Worm (Caenorhabditis elegans) whole organism, L4 larva: ENCODE data around the gene fbxb-75.
A peak's percentile ranks its signal among the peaks of the same experiment; 100 is the strongest.

Source experiments
- F10B5.3 ChIP-seq: sonication (generic microtip); optimal IDR thresholded peaks from 2 replicates; lab custom pipeline; 2016; ENCODE audit warnings: mild to moderate bottlenecking, missing genetic modification characterization, missing compliant biosample characterization
- F37D6.2 ChIP-seq: sonication (generic microtip); optimal IDR thresholded peaks from 2 replicates; lab custom pipeline; 2016; ENCODE audit warnings: mild to moderate bottlenecking, missing genetic modification characterization, missing compliant biosample characterization
- F49E8.2 ChIP-seq: sonication (generic microtip); optimal IDR thresholded peaks from 2 replicates; lab custom pipeline; 2016; ENCODE audit warnings: missing compliant biosample characterization, mild to moderate bottlenecking, missing genetic modification characterization, borderline replicate concordance
- R02D3.7 ChIP-seq: fragments of 150-350 bp; sonication (generic microtip); optimal IDR thresholded peaks from 3 replicates; lab custom pipeline; 2014; ENCODE audit warnings: missing biosample characterization, missing genetic modification characterization
- Y105C5A.15 ChIP-seq: fragments of 200-800 bp; sonication (Bioruptor generic); IDR thresholded peaks from 2 replicates; pipeline ENCODE4 v1.3.6; 2022; ENCODE audit warnings: missing genetic modification characterization, missing compliant biosample characterization
- aha-1 ChIP-seq: fragments of 150-350 bp; peaks from one replicate; lab custom pipeline; 2014; ENCODE audit warnings: missing biosample characterization, missing genetic modification characterization
- ama-1 ChIP-seq: fragments of 150-350 bp; optimal IDR thresholded peaks from 2 replicates; lab custom pipeline; 2014; ENCODE audit warnings: inconsistent platforms, mixed read lengths
- ceh-28 ChIP-seq: fragments of 150-350 bp; optimal IDR thresholded peaks from 2 replicates; lab custom pipeline; 2014; ENCODE audit warnings: missing biosample characterization, missing genetic modification reagents, missing genetic modification characterization
- ctbp-1 ChIP-seq: fragments of 200-800 bp; sonication (Bioruptor generic); IDR thresholded peaks from 2 replicates; pipeline ENCODE4 v1.3.6; 2022; ENCODE audit warnings: missing genetic modification reagents, missing genetic modification characterization, missing compliant biosample characterization
- daf-16 ChIP-seq, 3 experiments: sonication (generic microtip); optimal IDR thresholded peaks; 2 replicates each; lab custom pipeline; 2016 to 2017; ENCODE audit warnings: missing genetic modification characterization in 3 of 3, missing genetic modification reagents in 3 of 3, mild to moderate bottlenecking in 2 of 3, missing compliant biosample characterization in 2 of 3, missing biosample characterization in 1 of 3, moderate library complexity in 1 of 3
- daf-8 ChIP-seq: fragments of 200-800 bp; sonication (Bioruptor generic); IDR thresholded peaks from 2 replicates; pipeline ENCODE4 v1.3.6; 2022; ENCODE audit warnings: missing genetic modification characterization, missing compliant biosample characterization
- dmd-8 ChIP-seq: fragments of 200-800 bp; sonication (Bioruptor generic); IDR thresholded peaks from 2 replicates; pipeline ENCODE4 v1.3.6; 2022; ENCODE audit warnings: missing genetic modification characterization, missing compliant biosample characterization
- dpl-1 ChIP-seq: fragments of 150-350 bp; optimal IDR thresholded peaks from 2 replicates; lab custom pipeline; 2014; ENCODE audit warnings: missing biosample characterization, missing genetic modification reagents, missing genetic modification characterization
- gei-8 ChIP-seq: fragments of 200-800 bp; sonication (Bioruptor generic); optimal IDR thresholded peaks from 2 replicates; lab custom pipeline; 2018; ENCODE audit warnings: mild to moderate bottlenecking, missing genetic modification characterization, missing compliant biosample characterization
- hif-1 ChIP-seq, 2 experiments: sonication (generic microtip); optimal IDR thresholded peaks; 2 replicates each; lab custom pipeline; 2016 to 2017; ENCODE audit warnings: missing compliant biosample characterization in 2 of 2, missing genetic modification characterization in 2 of 2, missing genetic modification reagents in 2 of 2, missing genotype in 2 of 2, mild to moderate bottlenecking in 1 of 2
- hmg-1.1 ChIP-seq: fragments of 200-800 bp; sonication (Bioruptor generic); IDR thresholded peaks from 2 replicates; pipeline ENCODE4 v1.3.6; 2022; ENCODE audit warnings: missing genetic modification reagents, missing genetic modification characterization, missing compliant biosample characterization
- lin-15B ChIP-seq: fragments of 150-350 bp; sonication (generic microtip); optimal IDR thresholded peaks from 3 replicates; lab custom pipeline; 2014; ENCODE audit warnings: missing biosample characterization, missing genetic modification characterization
- lin-39 ChIP-seq: fragments of 150-350 bp; optimal IDR thresholded peaks from 2 replicates; lab custom pipeline; 2014; ENCODE audit warnings: missing biosample characterization, missing genetic modification reagents, missing genetic modification characterization
- madf-5 ChIP-seq, 2 experiments: fragments of 200-800 bp; sonication (Bioruptor generic); IDR thresholded peaks; 2 replicates each; pipeline ENCODE4 v1.3.6; 2022; ENCODE audit warnings: missing compliant biosample characterization in 2 of 2, missing genetic modification characterization in 2 of 2
- mdl-1 ChIP-seq, 2 experiments: fragments of 150-350 bp in 1 of 2; sonication (generic microtip) in 1 of 2; optimal IDR thresholded peaks; 2 replicates each; lab custom pipeline; 2014 to 2017; ENCODE audit warnings: missing biosample characterization in 2 of 2, missing genetic modification characterization in 2 of 2
- mdt-29 ChIP-seq: fragments of 200-800 bp; sonication (Bioruptor generic); IDR thresholded peaks from 2 replicates; pipeline ENCODE4 v1.3.6; 2022; ENCODE audit warnings: missing genetic modification reagents, missing genetic modification characterization, missing compliant biosample characterization
- mxl-2 ChIP-seq: fragments of 200-800 bp; sonication (Bioruptor generic); conservative IDR thresholded peaks from 2 replicates; pipeline ENCODE4 v1.3.6; 2022; ENCODE audit warnings: missing genetic modification reagents, missing genetic modification characterization, missing compliant biosample characterization
- mxl-3 ChIP-seq: fragments of 200-800 bp; sonication (Bioruptor generic); optimal IDR thresholded peaks from 2 replicates; lab custom pipeline; 2018; ENCODE audit warnings: mild to moderate bottlenecking, missing genetic modification characterization, missing compliant biosample characterization
- nhr-237 ChIP-seq: sonication (generic microtip); optimal IDR thresholded peaks from 2 replicates; lab custom pipeline; 2017; ENCODE audit warnings: missing biosample characterization, missing genetic modification characterization
- nhr-28 ChIP-seq: fragments of 150-350 bp; optimal IDR thresholded peaks from 2 replicates; lab custom pipeline; 2014; ENCODE audit warnings: missing biosample characterization, missing genetic modification characterization
- nhr-6 ChIP-seq: fragments of 150-350 bp; optimal IDR thresholded peaks from 2 replicates; lab custom pipeline; 2014; ENCODE audit warnings: missing biosample characterization, missing genetic modification characterization
- nhr-76 ChIP-seq: fragments of 150-350 bp; optimal IDR thresholded peaks from 2 replicates; lab custom pipeline; 2014; ENCODE audit warnings: missing biosample characterization, missing genetic modification characterization
- saeg-2 ChIP-seq: fragments of 200-800 bp; sonication (Bioruptor generic); IDR thresholded peaks from 2 replicates; pipeline ENCODE4 v1.3.6; 2022; ENCODE audit warnings: missing genetic modification reagents, missing genetic modification characterization, missing compliant biosample characterization
- sdz-12 ChIP-seq: fragments of 200-800 bp; sonication (Bioruptor generic); optimal IDR thresholded peaks from 2 replicates; lab custom pipeline; 2018; ENCODE audit warnings: mild to moderate bottlenecking, missing genetic modification characterization, missing compliant biosample characterization
- set-16 ChIP-seq: fragments of 200-800 bp; sonication (Bioruptor generic); IDR thresholded peaks from 2 replicates; pipeline ENCODE4 v1.3.6; 2022; ENCODE audit warnings: missing genetic modification reagents, missing genetic modification characterization, missing compliant biosample characterization
- skn-1 ChIP-seq: fragments of 150-350 bp; optimal IDR thresholded peaks from 2 replicates; lab custom pipeline; 2014; ENCODE audit warnings: missing biosample characterization, missing genetic modification characterization
- snpc-1.2 ChIP-seq: fragments of 200-800 bp; sonication (Bioruptor generic); IDR thresholded peaks from 2 replicates; pipeline ENCODE4 v1.3.6; 2022; ENCODE audit warnings: missing genetic modification reagents, missing genetic modification characterization, missing compliant biosample characterization
- spr-3 ChIP-seq: fragments of 200-800 bp; sonication (Bioruptor generic); optimal IDR thresholded peaks from 2 replicates; lab custom pipeline; 2018; ENCODE audit warnings: mild to moderate bottlenecking, missing genetic modification characterization, missing compliant biosample characterization
- tag-97 ChIP-seq: fragments of 200-800 bp; sonication (Bioruptor generic); IDR thresholded peaks from 2 replicates; pipeline ENCODE4 v1.3.6; 2022; ENCODE audit warnings: missing genetic modification characterization, missing compliant biosample characterization
- unc-39 ChIP-seq: sonication (generic microtip); optimal IDR thresholded peaks from 2 replicates; lab custom pipeline; 2017; ENCODE audit warnings: missing biosample characterization, missing genetic modification characterization
- unc-62 ChIP-seq, 3 experiments: fragments of 150-350 bp in 1 of 3; sonication (generic microtip); optimal IDR thresholded peaks in 2 of 3; peaks in 1 of 3; 1 replicate in 1 of 3; 2 replicates in 2 of 3; lab custom pipeline; 2014 to 2017; ENCODE audit warnings: missing biosample characterization in 3 of 3, missing genetic modification characterization in 3 of 3, missing genetic modification reagents in 3 of 3, missing genotype in 1 of 3
- zag-1 ChIP-seq: fragments of 150-350 bp; optimal IDR thresholded peaks from 2 replicates; lab custom pipeline; 2014; ENCODE audit warnings: missing biosample characterization, missing genetic modification characterization
- zfp-2 ChIP-seq: sonication (generic microtip); optimal IDR thresholded peaks from 2 replicates; lab custom pipeline; 2016; ENCODE audit warnings: mild to moderate bottlenecking, missing genetic modification characterization, missing compliant biosample characterization
- zfp-3 ChIP-seq: fragments of 200-800 bp; sonication (Bioruptor generic); conservative IDR thresholded peaks from 2 replicates; pipeline ENCODE4 v1.3.6; 2022; ENCODE audit warnings: missing genetic modification reagents, missing genetic modification characterization, missing compliant biosample characterization
- zip-2 ChIP-seq: fragments of 150-350 bp; optimal IDR thresholded peaks from 2 replicates; lab custom pipeline; 2014; ENCODE audit warnings: missing biosample characterization, missing genetic modification characterization

fbxb-75 gene

DNA sequence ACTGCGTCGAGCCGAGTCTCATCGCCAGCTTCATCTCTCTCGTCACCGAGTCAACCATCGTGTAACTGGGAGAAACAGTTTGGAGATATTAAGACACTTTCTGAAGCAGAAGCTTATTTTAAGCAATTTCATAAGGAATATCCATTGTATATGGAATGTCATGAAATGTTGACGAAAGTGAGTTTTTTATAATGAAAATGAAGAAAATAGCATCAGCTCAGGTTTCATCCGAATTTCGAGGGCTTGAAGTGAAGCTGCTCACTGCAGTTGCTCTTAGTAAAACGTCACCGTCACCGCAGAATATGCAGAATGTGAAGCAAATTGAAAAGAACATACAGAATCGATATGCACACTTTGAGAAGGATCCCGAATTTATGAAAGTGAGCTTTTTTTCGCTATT is 27.9 kb downstream of the fbxb-75 start:
- TF ChIP-seq aha-1 (tag; lab: Kevin White, UChicago) (peak; percentile 86), sdz-12 (GFP tag; lab: Kevin White, UChicago) (peak; percentile 10), unc-62 (GFP tag; optimal IDR thresholded peaks at IDR 0.05 in 1 of 2; lab: Kevin White, UChicago) (peak in 1 of 2 experiments; percentile 84), unc-62 (tag; optimal IDR thresholded peaks at IDR 0.05; lab: Kevin White, UChicago) (no peak), gei-8 (GFP tag; lab: Kevin White, UChicago) (peak; percentile 18), tag-97 (no peak)
- TF ChIP-seq, all 104 proteins: peak for 4

DNA sequence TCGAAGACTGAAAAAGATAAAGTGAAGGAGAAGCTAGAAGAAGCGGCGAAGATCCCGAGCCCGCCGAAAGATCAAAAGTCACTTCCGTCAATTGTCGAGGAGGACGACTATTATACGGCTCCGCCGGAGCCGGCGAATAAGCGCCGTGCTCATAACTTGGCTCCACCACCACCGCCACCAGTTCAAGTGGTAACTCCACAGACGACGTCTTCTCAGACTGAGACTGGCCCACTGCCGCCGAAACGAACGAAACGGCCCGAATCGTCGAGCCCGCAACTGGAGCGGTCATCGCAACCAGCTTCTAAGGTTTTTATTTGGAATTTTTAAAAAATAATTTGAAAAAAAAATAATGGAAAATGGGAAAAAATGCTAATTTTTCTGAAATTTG is 29.0 kb downstream of the fbxb-75 start:
- peak; percentile 67 for TF ChIP-seq set-16 (GFP tag; lab: Robert Waterston, UW)
- no peak for TF ChIP-seq zag-1 (tag; lab: Kevin White, UChicago)

DNA sequence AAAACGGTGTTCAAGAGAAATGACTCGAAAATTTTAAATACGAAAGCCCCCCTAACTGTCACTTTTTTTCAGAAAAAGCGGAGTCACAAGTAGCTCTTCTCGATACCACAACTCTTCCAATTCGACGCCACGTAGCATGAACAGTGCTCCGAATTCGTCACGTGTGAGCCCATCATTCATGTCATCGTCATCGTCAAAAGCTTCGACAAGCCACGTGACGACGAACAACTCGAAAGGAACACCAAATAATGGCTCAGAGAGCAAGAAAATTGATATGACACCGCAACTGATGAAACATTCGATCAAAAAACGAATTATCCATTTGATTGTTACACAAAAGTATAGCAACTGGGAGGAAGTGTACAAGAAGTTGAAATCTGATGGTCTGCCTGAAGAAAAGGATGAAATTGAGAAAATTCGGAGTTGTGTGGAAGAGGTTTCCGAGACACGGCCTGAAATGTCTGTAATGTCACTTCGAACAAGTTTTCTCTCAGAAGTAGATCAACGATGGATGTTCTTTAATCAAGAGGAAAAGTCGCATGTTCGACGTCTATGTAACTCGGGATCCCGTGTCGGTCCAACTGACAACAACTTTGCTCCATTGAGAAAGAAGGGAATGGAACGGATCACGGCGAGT is 29.5 kb downstream of the fbxb-75 start:
- TF ChIP-seq dpl-1 (GFP tag; lab: Kevin White, UChicago) (no peak), lin-39 (tag; lab: Kevin White, UChicago) (no peak), aha-1 (tag; lab: Kevin White, UChicago) (peak; percentile 2), zip-2 (tag; lab: Kevin White, UChicago) (no peak), zfp-3 (0 out of 2 replicates have a peak, but pooled peaks have one; percentile 15), ctbp-1 (GFP tag; lab: Robert Waterston, UW) (no peak), unc-62 (GFP tag; optimal IDR thresholded peaks at IDR 0.05 in 1 of 2; lab: Kevin White, UChicago) (peak in 1 of 2 experiments; percentile 95), unc-62 (tag; optimal IDR thresholded peaks at IDR 0.05; lab: Kevin White, UChicago) (no peak), hif-1 (tag; optimal IDR thresholded peaks at IDR 0.05; lab: Kevin White, UChicago) (peak in 1 of 2 experiments; percentile 5), R02D3.7 (tag; lab: Kevin White, UChicago) (no peak), F49E8.2 (tag; lab: Kevin White, UChicago) (no peak), mdl-1 (tag; optimal IDR thresholded peaks at IDR 0.05; lab: Kevin White, UChicago) (no peak), nhr-6 (tag; lab: Kevin White, UChicago) (no peak), ama-1 (lab: Kevin White, UChicago) (peak; percentile 1), madf-5 (GFP tag; IDR thresholded peaks at IDR 0.05; lab: Robert Waterston, UW) (no peak), nhr-28 (no peak), snpc-1.2 (GFP tag; lab: Robert Waterston, UW) (no peak)

DNA sequence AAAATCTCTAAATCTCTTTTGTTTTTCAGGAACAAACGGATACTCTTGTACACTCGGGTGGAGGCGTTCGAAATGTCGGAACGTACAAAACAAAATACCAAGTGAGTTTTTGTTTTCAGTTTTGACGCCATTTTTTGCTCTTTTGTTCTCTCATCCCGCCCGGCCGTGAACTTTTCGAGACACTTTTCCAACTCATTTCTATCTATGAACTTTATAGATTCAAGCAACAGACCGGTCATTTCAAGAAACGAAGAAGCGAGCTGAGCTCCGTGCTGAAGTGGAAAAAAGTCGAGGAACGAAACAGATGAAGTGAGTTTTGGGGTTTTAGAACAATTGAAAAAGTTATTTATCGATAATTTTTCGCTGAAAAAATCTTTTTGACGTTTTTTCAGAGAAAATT is 30.5 kb downstream of the fbxb-75 start:
- TF ChIP-seq ama-1 (lab: Kevin White, UChicago): peak; percentile 53
- TF ChIP-seq mdt-29: no peak
- no peak for TF ChIP-seq saeg-2 (GFP tag; lab: Robert Waterston, UW)
- TF ChIP-seq aha-1 (tag; lab: Kevin White, UChicago): peak; percentile 49
- TF ChIP-seq nhr-237 (tag; lab: Kevin White, UChicago): no peak
- no peak for TF ChIP-seq lin-15B
- TF ChIP-seq daf-16 (GFP tag; optimal IDR thresholded peaks at IDR 0.05; lab: Kevin White, UChicago): no peak
- no peak for TF ChIP-seq daf-16 (tag; optimal IDR thresholded peaks at IDR 0.05; lab: Kevin White, UChicago)
- no peak for TF ChIP-seq F10B5.3
- no peak for TF ChIP-seq ceh-28 (tag; lab: Kevin White, UChicago)
- TF ChIP-seq, all 104 proteins: peak for 2

DNA sequence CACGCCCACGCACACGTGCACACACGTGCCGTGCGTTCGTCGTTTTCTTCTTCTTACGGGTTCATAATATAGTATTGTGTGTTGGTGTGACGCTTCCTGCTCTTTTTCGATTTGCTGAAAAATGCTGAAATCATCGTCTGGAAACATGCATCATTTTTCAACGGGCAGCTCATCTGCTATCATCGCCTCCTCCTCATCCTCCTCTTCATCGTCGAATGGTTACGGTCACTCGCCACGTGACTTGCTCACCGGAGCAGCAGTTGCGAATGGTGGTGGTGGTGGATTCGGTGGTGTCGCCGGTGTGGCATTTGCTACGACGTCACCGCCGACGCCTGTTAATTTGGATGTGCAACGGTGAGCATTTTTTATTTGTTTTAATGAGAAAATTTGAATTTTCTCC is 32.3 kb downstream of the fbxb-75 start:
- TF ChIP-seq lin-15B (no peak), hif-1 (tag; optimal IDR thresholded peaks at IDR 0.05; lab: Kevin White, UChicago) (peak in 1 of 2 experiments; percentile 9), lin-39 (tag; lab: Kevin White, UChicago) (no peak), ctbp-1 (GFP tag; lab: Robert Waterston, UW) (no peak), dmd-8 (GFP tag; lab: Robert Waterston, UW) (no peak), zfp-3 (no peak), madf-5 (GFP tag; IDR thresholded peaks at IDR 0.05; lab: Robert Waterston, UW) (no peak), unc-39 (tag; lab: Kevin White, UChicago) (no peak), nhr-76 (tag; lab: Kevin White, UChicago) (no peak), saeg-2 (GFP tag; lab: Robert Waterston, UW) (no peak), mxl-2 (GFP tag; lab: Robert Waterston, UW) (no peak), tag-97 (no peak), zag-1 (tag; lab: Kevin White, UChicago) (no peak), spr-3 (no peak), zfp-2 (tag; lab: Kevin White, UChicago) (no peak), F37D6.2 (no peak), set-16 (GFP tag; lab: Robert Waterston, UW) (peak; percentile 38; the same call in 1 of the 2 replicates), skn-1 (tag; lab: Kevin White, UChicago) (no peak), Y105C5A.15 (GFP tag; lab: Robert Waterston, UW) (0 out of 2 replicates have a peak, but pooled peaks have one; percentile 33), hmg-1.1 (GFP tag; lab: Robert Waterston, UW) (no peak), daf-8 (GFP tag; lab: Robert Waterston, UW) (no peak), ceh-28 (tag; lab: Kevin White, UChicago) (no peak), mxl-3 (GFP tag; lab: Kevin White, UChicago) (peak; percentile 22), unc-62 (GFP tag; optimal IDR thresholded peaks at IDR 0.05 in 1 of 2; lab: Kevin White, UChicago) (peak in 1 of 2 experiments; percentile 19), unc-62 (tag; optimal IDR thresholded peaks at IDR 0.05; lab: Kevin White, UChicago) (no peak)
